Fruit fly (Drosophila melanogaster) whole organism, embryonic: ENCODE measurements around the gene CG14537.

Source experiments
- CG15269 ChIP-seq: fragments of 200-800 bp; sonication (Bioruptor generic); optimal IDR thresholded peaks from 2 replicates; lab custom pipeline; 2018; ENCODE audit warnings: missing biosample characterization, mild to moderate bottlenecking, missing genetic modification characterization, moderate library complexity
- CG2129 ChIP-seq: fragments of 200-800 bp; sonication (Bioruptor generic); IDR thresholded peaks from 2 replicates; pipeline ENCODE4 v1.3.6; 2022; ENCODE audit warnings: missing biosample characterization, missing genetic modification characterization; ENCODE audit not compliant: partially characterized antibody
- CG34224 ChIP-seq: fragments of 200-800 bp; sonication (Bioruptor generic); IDR thresholded peaks from 3 replicates; pipeline ENCODE4 v1.3.6; 2022; ENCODE audit warnings: missing biosample characterization, missing genetic modification characterization; ENCODE audit not compliant: partially characterized antibody
- MBD-R2 ChIP-seq: fragments of 200-800 bp; sonication (Bioruptor generic); IDR thresholded peaks from 2 replicates; pipeline ENCODE4 v1.3.6; 2022; ENCODE audit warnings: missing biosample characterization, missing genetic modification characterization
- Sox102F ChIP-seq: fragments of 200-800 bp; sonication (Bioruptor generic); optimal IDR thresholded peaks from 2 replicates; lab custom pipeline; 2018; ENCODE audit warnings: missing biosample characterization, mild to moderate bottlenecking, missing genetic modification characterization, moderate library complexity
- gcm ChIP-seq: fragments of 200-800 bp; sonication (Bioruptor generic); optimal IDR thresholded peaks from 2 replicates; lab custom pipeline; 2019; ENCODE audit warnings: missing biosample characterization, mild to moderate bottlenecking, missing genetic modification characterization, moderate library complexity
- lmd ChIP-seq: fragments of 200-800 bp; sonication (Bioruptor generic); IDR thresholded peaks from 2 replicates; pipeline ENCODE4 v1.3.6; 2022; ENCODE audit warnings: missing biosample characterization, missing genetic modification characterization

dm6 chr2L:7795859-7796258, 44.4 kb upstream of the CG14537 start, which contains the start of gene LKRSDH:
- no peak for TF ChIP-seq gcm
- TF ChIP-seq MBD-R2 = no peak
- no peak for TF ChIP-seq Sox102F (GFP tag; lab: Kevin White, UChicago)
- TF ChIP-seq CG15269 (tag; lab: Kevin White, UChicago) = no peak
- TF ChIP-seq CG34224 (GFP tag; lab: Robert Waterston, UW) = no peak
- TF ChIP-seq lmd (GFP tag; lab: Robert Waterston, UW) = no peak
- no peak for TF ChIP-seq CG2129 (GFP tag; lab: Robert Waterston, UW)
